Fruit fly (Drosophila melanogaster) whole organism, prepupa: ENCODE data around the gene dnc.

Experiments
- Blimp-1 ChIP-seq: fragments of 200-800 bp; sonication (Bioruptor generic); optimal IDR thresholded peaks from 3 replicates; lab custom pipeline; 2017; ENCODE audit warnings: missing biosample characterization, missing genetic modification characterization, mild to moderate bottlenecking, moderate library complexity, missing genetic modification reagents
- CG10631 ChIP-seq: fragments of 200-800 bp; sonication (Bioruptor generic); optimal IDR thresholded peaks from 2 replicates; lab custom pipeline; 2016; ENCODE audit warnings: missing biosample characterization, missing genetic modification characterization
- CG10669 ChIP-seq: fragments of 200-800 bp; sonication (Bioruptor generic); optimal IDR thresholded peaks from 3 replicates; lab custom pipeline; 2018; ENCODE audit warnings: missing biosample characterization, mild to moderate bottlenecking, missing genetic modification characterization, moderate library complexity
- CG11294 ChIP-seq: fragments of 200-800 bp; sonication (Bioruptor generic); IDR thresholded peaks from 2 replicates; pipeline ENCODE4 v1.3.6; 2022; ENCODE audit warnings: missing biosample characterization, missing genetic modification characterization
- CG11902 ChIP-seq: fragments of 200-800 bp; sonication (Bioruptor generic); optimal IDR thresholded peaks from 3 replicates; lab custom pipeline; 2016; ENCODE audit warnings: missing biosample characterization, missing genetic modification characterization
- CG15336 ChIP-seq: fragments of 200-800 bp; sonication (Bioruptor generic); IDR thresholded peaks from 2 replicates; pipeline ENCODE4 v1.3.6; 2022; ENCODE audit warnings: missing biosample characterization, missing genetic modification characterization
- CG1621 ChIP-seq: fragments of 200-800 bp; sonication (Bioruptor generic); optimal IDR thresholded peaks from 3 replicates; lab custom pipeline; 2018; ENCODE audit warnings: missing biosample characterization, mild to moderate bottlenecking, missing genetic modification characterization
- CG3032 ChIP-seq: fragments of 200-800 bp; optimal IDR thresholded peaks from 2 replicates; lab custom pipeline; 2019; ENCODE audit warnings: missing biosample characterization, mild to moderate bottlenecking, missing genetic modification characterization, moderate library complexity
- CG31627 ChIP-seq: fragments of 200-800 bp; sonication (Bioruptor generic); optimal IDR thresholded peaks from 3 replicates; lab custom pipeline; 2016; ENCODE audit warnings: missing biosample characterization, missing genetic modification characterization
- CG32006 ChIP-seq: fragments of 200-800 bp; sonication (Bioruptor generic); optimal IDR thresholded peaks from 3 replicates; lab custom pipeline; 2017; ENCODE audit warnings: missing biosample characterization, mild to moderate bottlenecking, missing genetic modification characterization
- CG3919 ChIP-seq: fragments of 200-800 bp; sonication (Bioruptor generic); optimal IDR thresholded peaks from 3 replicates; lab custom pipeline; 2016; ENCODE audit warnings: missing biosample characterization, missing genetic modification characterization
- CG6163 ChIP-seq: fragments of 200-800 bp; sonication (Bioruptor generic); IDR thresholded peaks from 3 replicates; pipeline ENCODE4 v1.3.6; 2022; ENCODE audit warnings: missing biosample characterization, missing genetic modification characterization
- CG6792 ChIP-seq: fragments of 200-800 bp; sonication (Bioruptor generic); optimal IDR thresholded peaks from 3 replicates; lab custom pipeline; 2016; ENCODE audit warnings: missing biosample characterization, missing genetic modification characterization
- CG6854 ChIP-seq: fragments of 200-800 bp; sonication (Bioruptor generic); optimal IDR thresholded peaks from 2 replicates; lab custom pipeline; 2017; ENCODE audit warnings: missing biosample characterization, mild to moderate bottlenecking, missing genetic modification characterization
- CG8119 ChIP-seq: fragments of 200-800 bp; sonication (Bioruptor generic); IDR thresholded peaks from 3 replicates; pipeline ENCODE4 v1.3.6; 2022; ENCODE audit warnings: missing biosample characterization, missing genetic modification characterization
- CG8319 ChIP-seq: fragments of 200-800 bp; sonication (Bioruptor generic); optimal IDR thresholded peaks from 3 replicates; lab custom pipeline; 2016; ENCODE audit warnings: missing biosample characterization, missing genetic modification characterization
- CG9139 ChIP-seq: fragments of 200-800 bp; sonication (Bioruptor generic); optimal IDR thresholded peaks from 3 replicates; lab custom pipeline; 2017; ENCODE audit warnings: missing biosample characterization, mild to moderate bottlenecking, missing genetic modification characterization
- Eip75B ChIP-seq: fragments of 200-800 bp; sonication (Bioruptor generic); optimal IDR thresholded peaks from 3 replicates; lab custom pipeline; 2016; ENCODE audit warnings: missing biosample characterization, missing genetic modification characterization
- Eip78C ChIP-seq: fragments of 200-800 bp; sonication (Bioruptor generic); peaks from one replicate; lab custom pipeline; 2016; ENCODE audit warnings: missing biosample characterization, missing genetic modification characterization
- Eip93F ChIP-seq: fragments of 200-800 bp; sonication (Bioruptor generic); optimal IDR thresholded peaks from 2 replicates; lab custom pipeline; 2016; ENCODE audit warnings: missing biosample characterization, mild to moderate bottlenecking, missing genetic modification characterization
- Ets96B ChIP-seq: fragments of 200-800 bp; optimal IDR thresholded peaks from 2 replicates; lab custom pipeline; 2019; ENCODE audit warnings: missing biosample characterization, mild to moderate bottlenecking, missing genetic modification characterization, moderate library complexity
- Lpt ChIP-seq: fragments of 200-800 bp; sonication (Bioruptor generic); optimal IDR thresholded peaks from 3 replicates; lab custom pipeline; 2016; ENCODE audit warnings: missing biosample characterization, missing genetic modification characterization
- Met ChIP-seq: fragments of 200-800 bp; sonication (Bioruptor generic); optimal IDR thresholded peaks from 3 replicates; lab custom pipeline; 2016; ENCODE audit warnings: missing biosample characterization, missing genetic modification characterization
- OdsH ChIP-seq: fragments of 200-800 bp; sonication (Bioruptor generic); optimal IDR thresholded peaks from 3 replicates; lab custom pipeline; 2016; ENCODE audit warnings: missing biosample characterization, missing genetic modification characterization
- Smox ChIP-seq: fragments of 200-800 bp; sonication (Bioruptor generic); optimal IDR thresholded peaks from 3 replicates; lab custom pipeline; 2016; ENCODE audit warnings: missing biosample characterization, missing genetic modification characterization
- Sox102F ChIP-seq: fragments of 200-800 bp; sonication (Bioruptor generic); optimal IDR thresholded peaks from 2 replicates; lab custom pipeline; 2016; ENCODE audit warnings: missing biosample characterization, mild to moderate bottlenecking, missing genetic modification characterization
- Sox14 ChIP-seq: fragments of 200-800 bp; sonication (Bioruptor generic); optimal IDR thresholded peaks from 3 replicates; lab custom pipeline; 2016; ENCODE audit warnings: missing biosample characterization, missing genetic modification characterization
- Sox15 ChIP-seq: fragments of 200-800 bp; sonication (Bioruptor generic); optimal IDR thresholded peaks from 3 replicates; lab custom pipeline; 2016; ENCODE audit warnings: missing biosample characterization, missing genetic modification characterization
- acj6 ChIP-seq: fragments of 200-800 bp; sonication (Bioruptor generic); optimal IDR thresholded peaks from 3 replicates; lab custom pipeline; 2016; ENCODE audit warnings: missing biosample characterization, missing genetic modification characterization
- cyc ChIP-seq: fragments of 200-800 bp; sonication (Bioruptor generic); optimal IDR thresholded peaks from 3 replicates; lab custom pipeline; 2016; ENCODE audit warnings: missing biosample characterization, missing genetic modification characterization
- dac ChIP-seq: fragments of 200-800 bp; sonication (Bioruptor generic); optimal IDR thresholded peaks from 2 replicates; lab custom pipeline; 2017; ENCODE audit warnings: missing biosample characterization, mild to moderate bottlenecking, missing genetic modification characterization
- dsx ChIP-seq: fragments of 200-800 bp; optimal IDR thresholded peaks from 3 replicates; lab custom pipeline; 2019; ENCODE audit warnings: missing biosample characterization, mild to moderate bottlenecking, missing genetic modification characterization, moderate library complexity; ENCODE audit not compliant: poor library complexity, severe bottlenecking
- esn ChIP-seq: fragments of 200-800 bp; sonication (Bioruptor generic); optimal IDR thresholded peaks from 2 replicates; lab custom pipeline; 2016; ENCODE audit warnings: missing biosample characterization, mild to moderate bottlenecking, missing genetic modification characterization, moderate library complexity
- fd85E ChIP-seq: fragments of 200-800 bp; sonication (Bioruptor generic); optimal IDR thresholded peaks from 3 replicates; lab custom pipeline; 2016; ENCODE audit warnings: missing biosample characterization, missing genetic modification characterization
- fkh ChIP-seq: fragments of 200-800 bp; sonication (Bioruptor generic); optimal IDR thresholded peaks from 3 replicates; lab custom pipeline; 2017; ENCODE audit warnings: missing biosample characterization, mild to moderate bottlenecking, missing genetic modification characterization, moderate library complexity
- lz ChIP-seq: fragments of 200-800 bp; sonication (Bioruptor generic); optimal IDR thresholded peaks from 3 replicates; lab custom pipeline; 2016; ENCODE audit warnings: missing biosample characterization, missing genetic modification characterization
- net ChIP-seq: fragments of 200-800 bp; sonication (Bioruptor generic); optimal IDR thresholded peaks from 3 replicates; lab custom pipeline; 2016; ENCODE audit warnings: missing biosample characterization, missing genetic modification characterization
- salr ChIP-seq, 2 experiments: fragments of 200-800 bp; sonication (Bioruptor generic); optimal IDR thresholded peaks; 3 replicates each; lab custom pipeline; 2016 to 2018; ENCODE audit warnings: missing biosample characterization in 2 of 2, missing genetic modification characterization in 2 of 2, mild to moderate bottlenecking in 1 of 2
- spab ChIP-seq: fragments of 200-800 bp; sonication (Bioruptor generic); optimal IDR thresholded peaks from 2 replicates; lab custom pipeline; 2017; ENCODE audit warnings: missing biosample characterization, mild to moderate bottlenecking, missing genetic modification characterization, missing genetic modification reagents
- svp ChIP-seq: fragments of 200-800 bp; sonication (Bioruptor generic); peaks from one replicate; lab custom pipeline; 2016; ENCODE audit warnings: missing biosample characterization, missing genetic modification characterization
- vri ChIP-seq: fragments of 200-800 bp; sonication (Bioruptor generic); optimal IDR thresholded peaks from 3 replicates; lab custom pipeline; 2016; ENCODE audit warnings: missing biosample characterization, mild to moderate bottlenecking, missing genetic modification characterization

Gene dnc

dm6 chrX:3189723-3190122 lies 13.5 kb downstream of the dnc start (continued):
- TF ChIP-seq fd85E (GFP tag; lab: Kevin White, UChicago) (no peak), svp (GFP tag; lab: Kevin White, UChicago) (peak; percentile 24), dac (GFP tag; lab: Kevin White, UChicago) (peak; percentile 14), Sox102F (GFP tag; lab: Kevin White, UChicago) (no peak), Eip93F (GFP tag; lab: Kevin White, UChicago) (no peak), CG6163 (GFP tag; lab: Robert Waterston, UW) (peak; percentile 77), fkh (GFP tag; lab: Kevin White, UChicago) (no peak)
- TF ChIP-seq, all 60 proteins: peak for 18

- TF ChIP-seq CG3919 (no peak), Sox14 (no peak), spab (no peak), acj6 (GFP tag; lab: Kevin White, UChicago) (no peak), salr (GFP tag; optimal IDR thresholded peaks at IDR 0.05; lab: Kevin White, UChicago) (no peak), esn (no peak), CG6854 (no peak), svp (GFP tag; lab: Kevin White, UChicago) (peak; percentile 46), CG8319 (GFP tag; lab: Kevin White, UChicago) (no peak), Blimp-1 (GFP tag; lab: Kevin White, UChicago) (no peak), Eip78C (peak; percentile 25), dac (GFP tag; lab: Kevin White, UChicago) (no peak), CG6792 (GFP tag; lab: Kevin White, UChicago) (no peak), cyc (no peak), CG10631 (no peak)
- TF ChIP-seq, all 60 proteins: peak for 2
Observed at dm6 chrX:3190837-3191458, 14.7 kb downstream of the dnc start.

- TF ChIP-seq CG32006 (GFP tag; lab: Kevin White, UChicago) (no peak), CG10669 (GFP tag; lab: Kevin White, UChicago) (no peak), CG11902 (GFP tag; lab: Kevin White, UChicago) (no peak)
Observed at dm6 chrX:3192301-3192700, 16.1 kb downstream of the dnc start.

dm6 chrX:3193774-3194173 lies 17.5 kb downstream of the dnc start:
- TF ChIP-seq OdsH (GFP tag; lab: Kevin White, UChicago) (no peak), CG8119 (GFP tag; lab: Robert Waterston, UW) (no peak), Lpt (GFP tag; lab: Kevin White, UChicago) (no peak), CG11294 (no peak), Eip78C (peak; percentile 43), svp (GFP tag; lab: Kevin White, UChicago) (peak; percentile 34)

- TF ChIP-seq dsx (GFP tag; lab: Kevin White, UChicago), result no peak
- TF ChIP-seq Sox102F (GFP tag; lab: Kevin White, UChicago), result peak; percentile 48
- peak; percentile 28 for TF ChIP-seq Sox14
- peak; percentile 41 for TF ChIP-seq CG31627 (GFP tag; lab: Kevin White, UChicago)
- no peak for TF ChIP-seq CG1621
- TF ChIP-seq CG10669 (GFP tag; lab: Kevin White, UChicago), result peak; percentile 47
- peak; percentile 17 for TF ChIP-seq Ets96B
- no peak for TF ChIP-seq CG9139 (GFP tag; lab: Kevin White, UChicago)
- peak; percentile 27 for TF ChIP-seq CG10631
- TF ChIP-seq Smox (GFP tag; lab: Kevin White, UChicago), result peak; percentile 57
- TF ChIP-seq CG3032, result no peak
- peak; percentile 23 for TF ChIP-seq Sox15 (GFP tag; lab: Kevin White, UChicago)
- TF ChIP-seq Eip93F (GFP tag; lab: Kevin White, UChicago), result no peak
- peak; percentile 41 for TF ChIP-seq OdsH (GFP tag; lab: Kevin White, UChicago)
- peak; percentile 28 for TF ChIP-seq net
- peak; percentile 47 for TF ChIP-seq lz (GFP tag; lab: Kevin White, UChicago)
- TF ChIP-seq CG15336 (GFP tag; lab: Robert Waterston, UW), result peak; percentile 7; the same call in 1 of the 2 replicates
- TF ChIP-seq Met (GFP tag; lab: Kevin White, UChicago), result peak; percentile 59
- no peak for TF ChIP-seq fkh (GFP tag; lab: Kevin White, UChicago)
- TF ChIP-seq vri (GFP tag; lab: Kevin White, UChicago), result peak; percentile 33
- peak; percentile 55 for TF ChIP-seq Eip75B
- peak; percentile 51 for TF ChIP-seq acj6 (GFP tag; lab: Kevin White, UChicago)
Observed at dm6 chrX:3205887-3206794, 29.9 kb downstream of the dnc start.
